Worm (Caenorhabditis elegans): ENCODE measurements around the gene K11G12.6.

DNA sequence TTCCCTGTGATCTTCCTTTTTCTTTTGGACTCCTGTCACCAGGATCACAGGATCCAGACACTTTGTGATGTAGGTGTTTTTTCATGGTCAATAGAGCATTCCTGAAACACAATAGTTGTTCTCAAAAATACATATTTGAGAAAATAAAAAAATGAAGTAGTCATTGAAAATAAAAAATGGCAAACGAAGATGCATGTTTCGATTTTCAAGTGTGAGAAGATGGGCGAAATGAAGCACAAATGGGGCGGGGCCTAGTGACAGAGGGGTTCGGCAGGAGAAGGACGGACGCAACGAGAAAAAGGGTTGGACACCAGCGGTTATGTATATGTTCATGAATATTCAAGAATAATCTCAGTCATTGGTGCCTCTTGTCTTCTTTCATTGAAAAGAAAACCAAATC is 39.5 kb downstream of the K11G12.6 start, which contains the start of gene F38B6.6:
- TF ChIP-seq ztf-28 (GFP tag; IDR thresholded peaks at IDR 0.05) (no peak), sptf-2 (GFP tag; optimal IDR thresholded peaks at IDR 0.05) (no peak), ztf-18 (tag; optimal IDR thresholded peaks at IDR 0.05) (no peak), pbrm-1 (GFP tag; IDR thresholded peaks at IDR 0.05) (no peak), pha-4 (tag; optimal IDR thresholded peaks at IDR 0.05) (no peak), ceh-58 (GFP tag; IDR thresholded peaks at IDR 0.05) (no peak)
